Worm (Caenorhabditis elegans) whole organism, L3 larva: Measurements from ENCODE around the gene T05C7.7.

Experiments
- R02D3.7 ChIP-seq: fragments of 150-350 bp; optimal IDR thresholded peaks from 2 replicates; lab custom pipeline; 2014; ENCODE audit warnings: missing biosample characterization, missing genetic modification characterization
- ZK546.5 ChIP-seq: sonication (generic microtip); optimal IDR thresholded peaks from 2 replicates; lab custom pipeline; 2017; ENCODE audit warnings: missing biosample characterization, missing genetic modification characterization
- ama-1 ChIP-seq: fragments of 150-350 bp; optimal IDR thresholded peaks from 2 replicates; lab custom pipeline; 2018
- ceh-28 ChIP-seq: fragments of 150-350 bp; optimal IDR thresholded peaks from 2 replicates; lab custom pipeline; 2014; ENCODE audit warnings: missing biosample characterization, missing genetic modification reagents, missing genetic modification characterization
- ceh-9 ChIP-seq: sonication (generic microtip); optimal IDR thresholded peaks from 2 replicates; lab custom pipeline; 2018; ENCODE audit warnings: missing biosample characterization, missing genetic modification characterization
- daf-12 ChIP-seq: fragments of 150-350 bp; optimal IDR thresholded peaks from 2 replicates; lab custom pipeline; 2014; ENCODE audit warnings: missing biosample characterization, missing genetic modification reagents, missing genetic modification characterization
- egl-27 ChIP-seq: sonication (generic microtip); optimal IDR thresholded peaks from 4 replicates; lab custom pipeline; 2017; ENCODE audit warnings: missing biosample characterization, missing genetic modification reagents, missing genetic modification characterization
- egl-5 ChIP-seq: fragments of 150-350 bp; optimal IDR thresholded peaks from 2 replicates; lab custom pipeline; 2017; ENCODE audit warnings: missing biosample characterization, missing genetic modification reagents, missing genetic modification characterization, inconsistent platforms
- elt-1 ChIP-seq: fragments of 150-350 bp; optimal IDR thresholded peaks from 2 replicates; lab custom pipeline; 2014; ENCODE audit warnings: missing biosample characterization, missing genetic modification characterization
- elt-2 ChIP-seq: sonication (generic microtip); optimal IDR thresholded peaks from 2 replicates; lab custom pipeline; 2016; ENCODE audit warnings: missing genetic modification reagents, mild to moderate bottlenecking, missing genetic modification characterization, missing compliant biosample characterization
- fos-1 ChIP-seq: fragments of 150-350 bp; optimal IDR thresholded peaks from 2 replicates; lab custom pipeline; 2014; ENCODE audit warnings: missing biosample characterization, missing genetic modification characterization
- hmg-11 ChIP-seq: sonication (generic microtip); optimal IDR thresholded peaks from 2 replicates; lab custom pipeline; 2016; ENCODE audit warnings: missing genetic modification characterization, missing compliant biosample characterization
- jun-1 ChIP-seq: fragments of 150-350 bp; optimal IDR thresholded peaks from 2 replicates; lab custom pipeline; 2014; ENCODE audit warnings: missing biosample characterization, missing genetic modification reagents, missing genetic modification characterization
- lin-39 ChIP-seq: fragments of 150-350 bp; optimal IDR thresholded peaks from 2 replicates; lab custom pipeline; 2018; ENCODE audit warnings: missing biosample characterization, missing genetic modification reagents, missing genetic modification characterization
- lsy-12 ChIP-seq: sonication (generic microtip); optimal IDR thresholded peaks from 2 replicates; lab custom pipeline; 2016; ENCODE audit warnings: mild to moderate bottlenecking, missing genetic modification characterization, missing compliant biosample characterization
- mml-1 ChIP-seq: fragments of 150-350 bp; sonication (generic microtip); optimal IDR thresholded peaks from 3 replicates; lab custom pipeline; 2014; ENCODE audit warnings: missing biosample characterization, missing genetic modification characterization
- nfya-1 ChIP-seq: sonication (generic microtip); optimal IDR thresholded peaks from 2 replicates; lab custom pipeline; 2017; ENCODE audit warnings: missing genetic modification characterization, mild to moderate bottlenecking, missing compliant biosample characterization, antibody characterized with exemption, moderate library complexity; ENCODE audit not compliant: insufficient read depth
- nhr-23 ChIP-seq: fragments of 150-350 bp; optimal IDR thresholded peaks from 2 replicates; lab custom pipeline; 2014; ENCODE audit warnings: missing biosample characterization, missing genetic modification reagents, missing genetic modification characterization
- nhr-237 ChIP-seq: fragments of 150-350 bp; optimal IDR thresholded peaks from 2 replicates; lab custom pipeline; 2014; ENCODE audit warnings: missing biosample characterization, missing genetic modification characterization
- nhr-28 ChIP-seq: fragments of 150-350 bp; optimal IDR thresholded peaks from 2 replicates; lab custom pipeline; 2014; ENCODE audit warnings: missing biosample characterization, missing genetic modification characterization
- nhr-43 ChIP-seq: sonication (generic microtip); optimal IDR thresholded peaks from 2 replicates; lab custom pipeline; 2016; ENCODE audit warnings: mild to moderate bottlenecking, missing genetic modification characterization, missing compliant biosample characterization; ENCODE audit not compliant: poor library complexity, severe bottlenecking
- nhr-67 ChIP-seq: fragments of 150-350 bp; optimal IDR thresholded peaks from 2 replicates; lab custom pipeline; 2014; ENCODE audit warnings: missing biosample characterization, missing genetic modification characterization
- nhr-76 ChIP-seq: fragments of 150-350 bp; sonication (generic microtip); optimal IDR thresholded peaks from 5 replicates; lab custom pipeline; 2014; ENCODE audit warnings: missing biosample characterization, missing genetic modification characterization
- nhr-77 ChIP-seq: fragments of 150-350 bp; optimal IDR thresholded peaks from 2 replicates; lab custom pipeline; 2014; ENCODE audit warnings: missing biosample characterization, missing genetic modification characterization
- pha-4 ChIP-seq: fragments of 150-350 bp; optimal IDR thresholded peaks from 2 replicates; lab custom pipeline; 2014; ENCODE audit warnings: missing biosample characterization, missing genetic modification reagents, missing genetic modification characterization
- pqm-1 ChIP-seq: fragments of 150-350 bp; optimal IDR thresholded peaks from 2 replicates; lab custom pipeline; 2017; ENCODE audit warnings: missing biosample characterization, missing genetic modification characterization, inconsistent platforms
- skn-1 ChIP-seq: fragments of 150-350 bp; optimal IDR thresholded peaks from 2 replicates; lab custom pipeline; 2014; ENCODE audit warnings: missing biosample characterization, missing genetic modification characterization
- snpc-4 ChIP-seq: fragments of 150-350 bp; optimal IDR thresholded peaks from 2 replicates; lab custom pipeline; 2014; ENCODE audit warnings: missing biosample characterization, missing genetic modification characterization
- tbx-2 ChIP-seq: sonication (generic microtip); optimal IDR thresholded peaks from 2 replicates; lab custom pipeline; 2016; ENCODE audit warnings: mild to moderate bottlenecking, missing genetic modification characterization, missing compliant biosample characterization
- unc-39 ChIP-seq: sonication (generic microtip); optimal IDR thresholded peaks from 4 replicates; lab custom pipeline; 2017; ENCODE audit warnings: missing biosample characterization, missing genetic modification characterization
- unc-62 ChIP-seq: fragments of 150-350 bp; sonication (generic microtip); optimal IDR thresholded peaks from 4 replicates; lab custom pipeline; 2014; ENCODE audit warnings: missing biosample characterization, missing genetic modification reagents, missing genetic modification characterization
- zag-1 ChIP-seq: fragments of 150-350 bp; optimal IDR thresholded peaks from 2 replicates; lab custom pipeline; 2014; ENCODE audit warnings: missing biosample characterization, missing genetic modification characterization
- ztf-4 ChIP-seq: fragments of 150-350 bp; optimal IDR thresholded peaks from 2 replicates; lab custom pipeline; 2014; ENCODE audit warnings: missing biosample characterization, missing genetic modification characterization

The T05C7.7 gene

ce11 chrIV:76070-76469 lies 14.5 kb downstream of the T05C7.7 start, which contains the start of gene T05C7.8:
Gene T05C7.8, plus strand, starts transcription at chrIV:76370.
- TF ChIP-seq egl-5 (tag; lab: Kevin White, UChicago) (no peak), jun-1 (tag; lab: Kevin White, UChicago) (no peak), tbx-2 (no peak), snpc-4 (no peak), ceh-9 (tag; lab: Kevin White, UChicago) (no peak)

DNA sequence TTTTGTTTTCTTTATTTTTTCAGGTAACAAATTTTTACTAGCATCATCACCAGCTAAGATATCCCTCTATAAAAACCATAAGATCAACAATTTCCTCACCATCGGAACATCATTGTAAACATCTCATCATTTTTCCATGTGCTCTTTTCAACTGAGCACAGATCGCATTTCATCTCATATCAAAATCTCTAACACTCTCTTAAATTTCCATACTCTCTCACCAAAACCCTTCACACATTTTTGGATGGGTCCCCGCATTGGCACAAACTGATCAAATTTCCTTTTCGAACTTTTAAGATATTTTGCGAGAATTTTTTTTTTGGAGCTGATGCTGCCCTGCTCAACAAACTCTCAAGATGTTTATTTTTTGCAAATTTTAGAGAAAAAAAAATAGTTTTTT lies 15.9 kb downstream of the T05C7.7 start:
- TF ChIP-seq ceh-28 (tag; lab: Kevin White, UChicago) = no peak
- TF ChIP-seq, all 47 proteins: peak for 0

DNA sequence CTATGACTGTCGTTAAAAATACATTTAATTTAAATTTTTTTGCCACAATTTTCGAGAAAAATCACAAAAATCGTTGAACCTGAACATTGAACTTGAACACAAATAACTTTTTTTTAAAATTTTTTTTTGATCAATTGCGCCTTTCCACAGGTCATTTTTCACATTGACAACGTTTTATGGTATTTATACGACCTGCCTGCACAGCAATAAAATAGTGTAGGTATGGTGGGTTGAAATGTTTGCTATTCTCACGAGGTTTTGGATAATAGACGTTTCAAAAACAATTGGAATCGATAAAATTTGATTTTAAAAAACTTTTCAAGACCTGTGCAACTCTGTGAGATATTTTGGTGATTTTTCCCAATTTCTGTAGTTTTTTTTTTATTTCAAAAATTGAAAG lies 16.7 kb downstream of the T05C7.7 start:
- TF ChIP-seq nhr-237 (tag; lab: Kevin White, UChicago) = no peak
- TF ChIP-seq pha-4 = peak; percentile 3

ce11 chrIV:79205-79604 lies 17.7 kb downstream of the T05C7.7 start, which contains the start of gene T05C7.9:
Gene T05C7.9, plus strand, starts transcription at chrIV:79276.
- TF ChIP-seq nfya-1 (tag; lab: Kevin White, UChicago) = peak; percentile 18
- no peak for TF ChIP-seq snpc-4
- TF ChIP-seq pha-4 = peak; percentile 78
- no peak for TF ChIP-seq nhr-76 (tag; lab: Kevin White, UChicago)

DNA sequence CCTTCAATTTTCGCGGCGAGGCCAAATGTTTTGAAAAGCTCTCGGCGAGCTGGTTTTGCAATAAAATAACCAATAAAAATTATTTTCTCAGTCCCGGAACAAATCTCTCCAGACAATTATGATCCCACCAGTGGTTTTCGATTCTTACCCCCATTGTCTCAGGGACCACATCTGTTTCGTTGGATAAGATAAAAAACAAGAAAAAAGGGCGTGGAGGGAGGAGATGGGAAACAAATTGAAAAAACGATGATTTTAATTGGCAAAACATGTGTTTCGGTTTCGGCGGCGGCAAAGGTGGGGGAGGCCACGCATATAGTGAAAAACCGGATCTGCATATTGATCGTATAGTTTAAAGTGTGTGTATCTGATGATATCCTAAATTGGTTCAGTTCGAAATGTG lies 19.4 kb downstream of the T05C7.7 start:
- no peak for TF ChIP-seq ztf-4 (tag; lab: Kevin White, UChicago)
- no peak for TF ChIP-seq ZK546.5
- TF ChIP-seq egl-27 = no peak
- TF ChIP-seq skn-1 (tag; lab: Kevin White, UChicago) = no peak
- TF ChIP-seq snpc-4 = no peak
- TF ChIP-seq lin-39 = no peak
- no peak for TF ChIP-seq elt-1 (tag; lab: Kevin White, UChicago)
- no peak for TF ChIP-seq fos-1 (tag; lab: Kevin White, UChicago)
- no peak for TF ChIP-seq nhr-67 (tag; lab: Kevin White, UChicago)
- TF ChIP-seq unc-62 (GFP tag; lab: Kevin White, UChicago) = no peak
- TF ChIP-seq R02D3.7 (tag; lab: Kevin White, UChicago) = no peak
- no peak for TF ChIP-seq nhr-43 (tag; lab: Kevin White, UChicago)
- no peak for TF ChIP-seq ama-1
- no peak for TF ChIP-seq nhr-76 (tag; lab: Kevin White, UChicago)
- TF ChIP-seq zag-1 (tag; lab: Kevin White, UChicago) = no peak
- TF ChIP-seq pqm-1 (tag; lab: Kevin White, UChicago) = no peak
- no peak for TF ChIP-seq ceh-28 (tag; lab: Kevin White, UChicago)
- no peak for TF ChIP-seq nhr-77
- no peak for TF ChIP-seq nfya-1 (tag; lab: Kevin White, UChicago)

DNA sequence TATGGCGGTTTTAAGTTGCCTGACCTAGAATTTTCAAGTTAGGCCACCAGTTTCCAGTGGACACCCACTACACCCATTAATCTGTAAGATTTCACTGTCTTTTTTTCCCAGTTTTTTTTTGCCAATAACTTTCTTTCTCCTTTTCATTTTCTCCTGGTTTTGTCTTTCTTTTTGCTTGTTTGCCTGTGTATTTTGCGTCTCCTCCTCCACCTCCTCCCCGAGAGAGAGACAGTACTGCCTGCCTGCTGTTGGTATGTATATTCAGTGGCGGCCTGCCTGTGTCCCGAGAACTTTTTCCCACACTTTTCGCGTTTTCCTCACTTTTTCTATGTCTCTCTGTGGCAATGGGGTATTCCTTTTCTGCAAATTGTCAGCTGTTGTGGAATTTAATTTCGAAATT lies 19.9 kb downstream of the T05C7.7 start:
- TF ChIP-seq unc-39 (tag; lab: Kevin White, UChicago) (no peak), hmg-11 (tag; lab: Kevin White, UChicago) (peak; percentile 44), lsy-12 (tag; lab: Kevin White, UChicago) (no peak), daf-12 (no peak), R02D3.7 (tag; lab: Kevin White, UChicago) (no peak), mml-1 (tag; lab: Kevin White, UChicago) (no peak), nhr-28 (tag; lab: Kevin White, UChicago) (no peak), ama-1 (no peak), pha-4 (peak; percentile 53), nhr-23 (tag; lab: Kevin White, UChicago) (no peak)

ce11 chrIV:82309-82708 lies 20.8 kb downstream of the T05C7.7 start:
- TF ChIP-seq daf-12 (no peak), elt-2 (no peak), lin-39 (peak; percentile 20)
